Worm (Caenorhabditis elegans) whole organism, young adult: Measurements from ENCODE around the gene Y6G8.6.

ENCODE experiments used
- B0035.1 ChIP-seq: sonication (generic microtip); optimal IDR thresholded peaks from 2 replicates; lab custom pipeline; 2016; ENCODE audit warnings: missing genetic modification characterization, mild to moderate bottlenecking, missing compliant biosample characterization, missing genotype, missing genetic modification reagents
- C17E4.6 ChIP-seq: fragments of 200-800 bp; sonication (Bioruptor generic); IDR thresholded peaks from 2 replicates; pipeline ENCODE4 v1.3.6; 2022; ENCODE audit warnings: missing genetic modification reagents, missing genetic modification characterization, missing compliant biosample characterization
- F52B5.7 ChIP-seq: sonication (generic microtip); optimal IDR thresholded peaks from 2 replicates; lab custom pipeline; 2016; ENCODE audit warnings: mild to moderate bottlenecking, missing genetic modification characterization, missing compliant biosample characterization
- Y53F4B.3 ChIP-seq: fragments of 200-800 bp; sonication (Bioruptor generic); IDR thresholded peaks from 2 replicates; pipeline ENCODE4 v1.3.6; 2022; ENCODE audit warnings: missing genetic modification reagents, missing genetic modification characterization, missing compliant biosample characterization
- Y56A3A.18 ChIP-seq: fragments of 200-800 bp; sonication (Bioruptor generic); IDR thresholded peaks from 2 replicates; pipeline ENCODE4 v1.3.6; 2022; ENCODE audit warnings: missing genetic modification reagents, missing genetic modification characterization, missing compliant biosample characterization
- atf-7 ChIP-seq: sonication (generic microtip); optimal IDR thresholded peaks from 2 replicates; lab custom pipeline; 2017; ENCODE audit warnings: mild to moderate bottlenecking, missing genetic modification characterization, missing compliant biosample characterization
- bed-2 ChIP-seq: fragments of 200-800 bp; sonication (Bioruptor generic); IDR thresholded peaks from 2 replicates; pipeline ENCODE4 v1.3.6; 2022; ENCODE audit warnings: missing genetic modification reagents, missing genetic modification characterization, missing compliant biosample characterization
- ccch-3 ChIP-seq: fragments of 200-800 bp; sonication (Bioruptor generic); optimal IDR thresholded peaks from 2 replicates; lab custom pipeline; 2018; ENCODE audit warnings: mild to moderate bottlenecking, missing genetic modification characterization, missing compliant biosample characterization
- ceh-27 ChIP-seq: fragments of 200-800 bp; sonication (Bioruptor generic); optimal IDR thresholded peaks from 2 replicates; lab custom pipeline; 2018; ENCODE audit warnings: mild to moderate bottlenecking, missing genetic modification characterization, moderate library complexity, missing compliant biosample characterization
- die-1 ChIP-seq: sonication (generic microtip); optimal IDR thresholded peaks from 2 replicates; lab custom pipeline; 2016; ENCODE audit warnings: missing genotype, mild to moderate bottlenecking, missing genetic modification characterization, missing compliant biosample characterization
- dox-1 ChIP-seq: fragments of 200-800 bp; sonication (Bioruptor generic); IDR thresholded peaks from 2 replicates; pipeline ENCODE4 v1.3.6; 2022; ENCODE audit warnings: missing genetic modification reagents, missing genetic modification characterization, missing compliant biosample characterization
- fkh-3 ChIP-seq: sonication (generic microtip); optimal IDR thresholded peaks from 2 replicates; lab custom pipeline; 2016; ENCODE audit warnings: mild to moderate bottlenecking, missing genetic modification characterization, missing compliant biosample characterization
- gei-17 ChIP-seq: fragments of 200-800 bp; sonication (Bioruptor generic); optimal IDR thresholded peaks from 2 replicates; lab custom pipeline; 2018; ENCODE audit warnings: mild to moderate bottlenecking, missing genetic modification characterization, missing compliant biosample characterization
- hsf-1 ChIP-seq: fragments of 200-800 bp; sonication (Bioruptor generic); IDR thresholded peaks from 2 replicates; pipeline ENCODE4 v1.3.6; 2022; ENCODE audit warnings: missing genetic modification reagents, missing genetic modification characterization, missing compliant biosample characterization
- let-526 ChIP-seq: fragments of 200-800 bp; sonication (Bioruptor generic); IDR thresholded peaks from 2 replicates; pipeline ENCODE4 v1.3.6; 2022; ENCODE audit warnings: missing genetic modification reagents, missing genetic modification characterization, missing compliant biosample characterization
- lsl-1 ChIP-seq: fragments of 200-800 bp; sonication (Bioruptor generic); optimal IDR thresholded peaks from 2 replicates; lab custom pipeline; 2018; ENCODE audit warnings: mild to moderate bottlenecking, missing genetic modification characterization, moderate library complexity, missing compliant biosample characterization
- lsy-27 ChIP-seq: sonication (generic microtip); optimal IDR thresholded peaks from 2 replicates; lab custom pipeline; 2017; ENCODE audit warnings: missing genetic modification characterization, mild to moderate bottlenecking, missing compliant biosample characterization, antibody characterized with exemption, missing genotype, borderline replicate concordance; ENCODE audit not compliant: insufficient read depth
- nfya-1 ChIP-seq: sonication (generic microtip); optimal IDR thresholded peaks from 2 replicates; lab custom pipeline; 2017; ENCODE audit warnings: antibody characterized with exemption, missing compliant biosample characterization, missing genetic modification characterization, borderline replicate concordance; ENCODE audit not compliant: insufficient read depth
- nfyb-1 ChIP-seq: fragments of 200-800 bp; sonication (Bioruptor generic); IDR thresholded peaks from 2 replicates; pipeline ENCODE4 v1.3.6; 2022; ENCODE audit warnings: missing genetic modification reagents, missing genetic modification characterization, missing compliant biosample characterization
- nhr-80 ChIP-seq: sonication (generic microtip); optimal IDR thresholded peaks from 2 replicates; lab custom pipeline; 2016; ENCODE audit warnings: missing genetic modification characterization, missing compliant biosample characterization
- pha-4 ChIP-seq: fragments of 150-350 bp; sonication (generic microtip); optimal IDR thresholded peaks from 2 replicates; lab custom pipeline; 2014; ENCODE audit warnings: missing biosample characterization, missing genetic modification reagents, missing genetic modification characterization
- rcor-1 ChIP-seq: fragments of 200-800 bp; sonication (Bioruptor generic); IDR thresholded peaks from 2 replicates; pipeline ENCODE4 v1.3.6; 2022; ENCODE audit warnings: missing genetic modification reagents, missing genetic modification characterization, missing compliant biosample characterization
- repo-1 ChIP-seq: sonication (generic microtip); optimal IDR thresholded peaks from 2 replicates; lab custom pipeline; 2017; ENCODE audit warnings: mild to moderate bottlenecking, missing genetic modification characterization, missing compliant biosample characterization
- rpc-1 ChIP-seq, 2 experiments: fragments of 150-350 bp in 1 of 2; sonication (generic microtip) in 1 of 2; optimal IDR thresholded peaks; 2 replicates each; lab custom pipeline; 2014 to 2018; ENCODE audit warnings: missing biosample characterization in 1 of 2, missing genetic modification characterization in 1 of 2, missing genetic modification reagents in 1 of 2, missing genotype in 1 of 2
- snpc-3.4 ChIP-seq: sonication (generic microtip); optimal IDR thresholded peaks from 2 replicates; lab custom pipeline; 2017; ENCODE audit warnings: missing genetic modification characterization, mild to moderate bottlenecking, missing compliant biosample characterization, antibody characterized with exemption, moderate library complexity, missing genotype, missing genetic modification reagents
- somi-1 ChIP-seq: fragments of 200-800 bp; sonication (Bioruptor generic); optimal IDR thresholded peaks from 2 replicates; lab custom pipeline; 2018; ENCODE audit warnings: mild to moderate bottlenecking, missing genetic modification characterization, missing compliant biosample characterization
- sptf-2 ChIP-seq: fragments of 200-800 bp; sonication (Bioruptor generic); optimal IDR thresholded peaks from 2 replicates; lab custom pipeline; 2018; ENCODE audit warnings: mild to moderate bottlenecking, missing genetic modification characterization, missing compliant biosample characterization
- tbp1 ChIP-seq: fragments of 200-800 bp; sonication (Bioruptor generic); optimal IDR thresholded peaks from 2 replicates; lab custom pipeline; 2018; ENCODE audit warnings: mild to moderate bottlenecking, missing genetic modification characterization, missing compliant biosample characterization
- tlf-1 ChIP-seq: fragments of 200-800 bp; sonication (Bioruptor generic); optimal IDR thresholded peaks from 2 replicates; lab custom pipeline; 2018; ENCODE audit warnings: mild to moderate bottlenecking, missing genetic modification characterization, missing compliant biosample characterization
- ztf-26 ChIP-seq: sonication (generic microtip); optimal IDR thresholded peaks from 2 replicates; lab custom pipeline; 2017; ENCODE audit warnings: missing genetic modification characterization, missing compliant biosample characterization
- ztf-6 ChIP-seq: fragments of 200-800 bp; sonication (Bioruptor generic); IDR thresholded peaks from 2 replicates; pipeline ENCODE4 v1.3.6; 2022; ENCODE audit warnings: missing genetic modification reagents, missing genetic modification characterization, missing compliant biosample characterization

Y6G8.6 gene

DNA sequence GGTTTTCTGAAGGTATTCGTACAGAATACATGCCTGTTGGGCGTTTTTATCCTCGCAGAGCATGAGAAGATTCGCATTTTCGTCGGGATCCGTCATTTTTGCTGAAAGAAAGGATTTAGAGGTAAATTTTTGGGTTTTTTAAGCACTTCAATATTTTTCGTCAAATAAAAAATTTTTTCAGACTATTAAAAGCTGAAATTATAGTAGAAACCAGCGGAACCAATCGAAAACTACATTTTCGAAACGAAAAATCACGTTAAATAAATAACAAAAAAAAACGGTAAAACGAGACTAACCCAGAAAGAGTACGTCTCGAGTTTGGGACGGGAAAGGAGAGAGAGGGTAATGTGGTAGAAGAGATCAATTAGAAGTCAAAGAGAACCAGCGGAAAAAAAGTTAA, 33.7 kb upstream of the Y6G8.6 start, which contains the start of gene fbxa-192 (continued):
- TF ChIP-seq C17E4.6 (GFP tag; lab: Robert Waterston, UW) = no peak
- no peak for TF ChIP-seq nfya-1 (tag; lab: Kevin White, UChicago)
- no peak for TF ChIP-seq rpc-1 (optimal IDR thresholded peaks at IDR 0.05; lab: Kevin White, UChicago)
- TF ChIP-seq rpc-1 (tag; optimal IDR thresholded peaks at IDR 0.05; lab: Kevin White, UChicago) = no peak
- TF ChIP-seq B0035.1 (tag; lab: Kevin White, UChicago) = no peak
- TF ChIP-seq, all 124 proteins: peak for 0

DNA sequence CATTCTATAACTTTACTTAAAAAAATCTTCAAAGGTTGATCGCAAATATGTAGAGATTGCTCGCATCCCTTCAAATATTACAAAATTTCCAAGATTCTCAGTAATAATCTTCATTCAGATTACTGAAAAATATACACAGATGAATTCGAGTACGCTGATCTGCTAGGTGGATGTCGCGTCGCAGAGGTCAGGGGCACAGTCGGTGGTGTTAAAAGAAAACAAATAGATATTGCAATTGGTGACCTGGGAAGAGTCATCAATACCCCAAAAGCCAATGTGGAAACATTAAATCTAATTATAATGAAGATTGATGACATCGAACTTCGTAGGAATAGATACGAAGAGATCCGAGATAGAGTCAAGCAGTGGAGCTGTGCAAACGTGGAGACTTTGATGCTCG, 11.9 kb upstream of the Y6G8.6 start, which contains the start of gene F57G4.10:
TSS of gene F57G4.10 (plus strand) at position 301 of the 400 bp plus-strand sequence.
- TF ChIP-seq rcor-1 = no peak
- TF ChIP-seq, all 124 proteins: peak for 0

- TF ChIP-seq Y56A3A.18 = no peak
- no peak for TF ChIP-seq pha-4 (tag; lab: Kevin White, UChicago)
- TF ChIP-seq snpc-3.4 (tag; lab: Kevin White, UChicago) = no peak
- no peak for TF ChIP-seq gei-17 (GFP tag; lab: Kevin White, UChicago)
- TF ChIP-seq repo-1 (tag; lab: Kevin White, UChicago) = no peak
- no peak for TF ChIP-seq ztf-6 (GFP tag; lab: Robert Waterston, UW)
- no peak for TF ChIP-seq nfyb-1
- no peak for TF ChIP-seq nfya-1 (tag; lab: Kevin White, UChicago)
- TF ChIP-seq lsl-1 (GFP tag; lab: Kevin White, UChicago) = no peak
- TF ChIP-seq ceh-27 (GFP tag; lab: Kevin White, UChicago) = no peak
- no peak for TF ChIP-seq tlf-1 (GFP tag; lab: Kevin White, UChicago)
- no peak for TF ChIP-seq fkh-3
Observed at ce11 chrV:17624906-17625305, 8.2 kb upstream of the Y6G8.6 start, which contains the start of gene F57G4.11. Gene F57G4.11, plus strand, starts transcription at chrV:17625206.

DNA sequence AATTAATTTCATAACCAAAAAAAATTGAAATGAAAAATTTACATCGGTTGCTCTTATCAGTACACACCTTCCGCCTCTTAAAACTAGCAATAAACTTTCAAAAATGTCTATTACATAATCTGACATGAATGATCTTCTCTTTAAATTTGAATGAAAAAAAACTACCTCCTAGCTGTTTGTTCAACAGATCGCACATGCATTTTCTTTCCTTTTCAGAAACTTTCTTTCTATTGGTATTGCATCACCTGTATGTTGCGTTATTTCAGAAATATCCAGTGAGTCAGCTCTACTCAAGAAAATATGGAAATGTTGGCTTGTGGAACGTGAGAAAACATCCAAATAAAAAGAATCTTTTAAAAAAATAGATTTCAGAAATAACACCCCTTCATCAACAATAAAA, 6.5 kb upstream of the Y6G8.6 start, which contains the start of gene F57G4.1:
TSS of gene F57G4.1 (plus strand) at position 301 of the 400 bp plus-strand sequence.
- TF ChIP-seq die-1 (tag; lab: Kevin White, UChicago) (no peak), hsf-1 (GFP tag; lab: Robert Waterston, UW) (no peak), atf-7 (tag; lab: Kevin White, UChicago) (no peak), somi-1 (no peak)

DNA sequence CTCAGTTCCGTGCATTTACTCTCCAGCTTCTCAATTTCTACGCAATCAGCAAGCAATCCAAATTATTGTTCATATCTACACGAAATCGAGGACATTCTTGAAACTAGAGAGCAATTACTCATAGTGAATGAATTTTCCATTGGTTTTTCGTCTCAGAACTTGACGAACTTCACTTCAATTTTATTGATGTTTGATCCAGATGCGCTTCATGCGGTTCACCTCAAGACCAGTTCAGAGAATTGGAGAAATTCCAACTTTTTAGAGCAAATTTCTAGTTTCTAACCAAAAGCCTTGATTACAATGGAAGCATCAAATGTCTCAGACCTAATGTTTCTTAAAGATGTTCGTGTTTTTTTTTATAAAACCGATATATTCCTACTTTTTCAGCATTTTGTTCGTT, 3.6 kb upstream of the Y6G8.6 start, which contains the start of gene Y6G8.8:
TSS of gene Y6G8.8 (plus strand) at position 301 of the 400 bp plus-strand sequence.
- no peak for TF ChIP-seq repo-1 (tag; lab: Kevin White, UChicago)
- TF ChIP-seq dox-1 (GFP tag; lab: Robert Waterston, UW) = no peak
- no peak for TF ChIP-seq F52B5.7 (tag; lab: Kevin White, UChicago)

DNA sequence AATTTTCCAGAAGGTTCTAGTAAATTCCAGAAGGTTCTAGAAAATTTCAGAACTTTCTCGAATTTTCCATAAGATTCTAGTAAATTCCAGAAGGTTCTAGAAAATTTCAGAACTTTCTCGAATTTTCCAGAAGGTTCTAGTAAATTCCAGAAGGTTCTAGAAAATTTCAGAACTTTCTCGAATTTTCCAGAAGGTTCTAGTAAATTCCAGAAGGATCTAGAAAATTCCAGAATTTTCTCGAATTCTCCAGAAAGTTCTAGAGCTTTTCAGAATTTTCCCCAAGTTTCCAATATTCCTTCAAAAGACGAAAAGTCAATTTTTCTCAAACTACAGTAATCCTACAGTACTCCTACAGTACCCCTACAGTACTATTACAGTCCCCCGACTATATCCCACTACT, 2.1 kb upstream of the Y6G8.6 start:
- peak; percentile 92 for TF ChIP-seq hsf-1 (GFP tag; lab: Robert Waterston, UW)
- TF ChIP-seq, all 124 proteins: peak for 1; not testable (repeated sequence) for 123

DNA sequence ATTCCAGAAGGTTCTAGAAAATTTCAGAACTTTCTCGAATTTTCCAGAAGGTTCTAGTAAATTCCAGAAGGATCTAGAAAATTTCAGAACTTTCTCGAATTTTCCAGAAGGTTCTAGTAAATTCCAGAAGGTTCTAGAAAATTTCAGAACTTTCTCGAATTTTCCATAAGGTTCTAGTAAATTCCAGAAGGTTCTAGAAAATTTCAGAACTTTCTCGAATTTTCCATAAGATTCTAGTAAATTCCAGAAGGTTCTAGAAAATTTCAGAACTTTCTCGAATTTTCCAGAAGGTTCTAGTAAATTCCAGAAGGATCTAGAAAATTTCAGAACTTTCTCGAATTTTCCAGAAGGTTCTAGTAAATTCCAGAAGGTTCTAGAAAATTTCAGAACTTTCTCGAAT, 1.5 kb upstream of the Y6G8.6 start:
- peak; percentile 90 for TF ChIP-seq hsf-1 (GFP tag; lab: Robert Waterston, UW)
- TF ChIP-seq, all 124 proteins: peak for 1; not testable (repeated sequence) for 123

DNA sequence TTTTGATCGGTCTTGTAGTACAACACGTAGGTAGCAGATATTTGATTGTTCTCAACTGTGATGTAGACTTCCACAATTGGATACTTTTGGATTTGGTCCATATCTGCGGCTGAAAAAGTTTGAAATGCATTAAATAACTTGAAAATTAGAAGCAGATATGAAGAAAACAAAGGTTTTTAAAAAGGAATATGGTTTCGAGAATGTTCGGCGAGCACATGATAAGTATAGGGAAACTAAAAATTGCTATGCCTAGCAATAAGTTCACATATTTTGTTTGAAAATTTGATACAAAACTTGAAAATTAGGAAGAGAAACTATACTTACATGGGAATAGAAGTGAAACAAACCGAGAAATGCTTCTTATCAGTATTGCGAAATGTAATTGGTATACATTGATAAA, 1.1 kb downstream of the Y6G8.6 start, which contains the start of gene Y6G8.5:
TSS of gene Y6G8.5 (minus strand) at position 101 of the 400 bp plus-strand sequence.
- no peak for TF ChIP-seq nhr-80
- no peak for TF ChIP-seq lsy-27 (tag; lab: Kevin White, UChicago)
- TF ChIP-seq bed-2 (GFP tag; lab: Robert Waterston, UW) = no peak
- no peak for TF ChIP-seq tbp1 (GFP tag; lab: Kevin White, UChicago)
- no peak for TF ChIP-seq let-526 (GFP tag; lab: Robert Waterston, UW)
- no peak for TF ChIP-seq ztf-26 (tag; lab: Kevin White, UChicago)
- TF ChIP-seq B0035.1 (tag; lab: Kevin White, UChicago) = no peak
- TF ChIP-seq ccch-3 (GFP tag; lab: Kevin White, UChicago) = no peak
- TF ChIP-seq Y53F4B.3 (GFP tag; lab: Robert Waterston, UW) = no peak
- no peak for TF ChIP-seq sptf-2 (GFP tag; lab: Kevin White, UChicago)
- TF ChIP-seq, all 124 proteins: peak for 0
